Worm (Caenorhabditis elegans): Measurements from ENCODE around the gene scrm-3.
A peak's percentile ranks its signal among the peaks of the same experiment; 100 is the strongest.

Gene scrm-3

DNA sequence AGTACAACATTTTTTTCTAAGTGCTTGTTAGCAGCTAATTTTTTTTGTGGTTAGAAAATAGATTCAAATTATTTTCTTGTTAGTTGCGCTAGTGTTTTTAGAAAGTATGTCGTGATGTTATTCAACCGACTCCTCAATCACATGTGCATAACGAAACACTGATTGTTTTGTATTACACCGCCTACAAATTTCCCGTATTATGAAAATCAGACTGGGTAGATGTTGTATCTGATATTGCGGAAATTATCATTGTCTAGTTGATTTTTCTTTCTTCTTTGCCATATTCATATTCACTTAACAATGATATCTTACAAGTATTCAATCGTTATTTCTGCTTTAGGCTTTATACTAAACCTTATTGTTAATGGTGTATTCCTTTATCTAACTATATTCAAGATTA is 5.7 kb downstream of the scrm-3 start, which contains the start of gene str-63:
str-63 (plus strand) TSS at position 301 of the 400 bp plus-strand sequence.
- TF ChIP-seq lin-54 (GFP tag; optimal IDR thresholded peaks at IDR 0.05), result no peak

DNA sequence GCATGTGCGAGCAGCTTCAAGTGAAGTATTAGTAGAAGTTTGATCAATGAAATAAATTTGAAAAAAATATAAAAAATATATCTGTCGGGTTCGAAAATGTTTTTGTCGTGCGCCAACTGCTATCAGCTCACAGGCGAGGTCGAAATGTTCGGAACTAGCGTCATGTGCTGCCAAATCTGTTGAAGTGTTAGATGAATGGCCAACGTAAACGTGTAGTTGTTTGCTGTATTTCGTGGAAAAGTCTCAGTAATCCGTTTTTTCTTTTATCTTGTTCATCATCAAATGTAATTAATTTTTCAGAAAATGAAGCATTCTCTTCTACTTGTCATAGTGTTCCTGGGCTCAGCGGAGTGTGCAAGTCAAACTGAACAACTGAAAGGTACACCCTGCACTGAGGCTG is 7.1 kb downstream of the scrm-3 start, which contains the start of gene C17B7.15:
C17B7.15 (plus strand) TSS at position 301 of the 400 bp plus-strand sequence.
- TF ChIP-seq him-1 (tag; optimal IDR thresholded peaks at IDR 0.05) (no peak), tbx-9 (tag; optimal IDR thresholded peaks at IDR 0.05; ENCODE audit: borderline replicate concordance) (no peak)

DNA sequence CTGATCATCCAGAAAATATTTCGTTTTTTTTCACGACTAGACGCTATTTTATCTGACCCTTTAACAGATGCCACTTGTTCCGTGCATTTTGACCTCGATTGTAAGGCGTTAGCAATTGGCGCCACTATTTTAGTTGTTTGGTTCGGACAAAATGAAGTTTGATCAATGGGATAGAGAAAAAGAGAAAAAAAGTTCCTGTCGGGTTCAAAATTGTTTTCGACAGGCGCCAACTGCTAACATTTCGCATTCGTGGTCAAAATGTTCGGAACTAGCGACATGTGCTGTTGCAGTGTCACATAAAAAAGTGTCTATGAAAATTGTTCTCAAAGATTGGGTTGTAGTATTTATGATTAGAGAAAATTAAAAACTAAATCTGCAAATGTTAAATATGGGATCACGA is 9.5 kb downstream of the scrm-3 start:
- no peak for TF ChIP-seq ama-1 (optimal IDR thresholded peaks at IDR 0.05)
- no peak for TF ChIP-seq ama-1 (GFP tag; optimal IDR thresholded peaks at IDR 0.05)
- TF ChIP-seq lin-26 (GFP tag; IDR thresholded peaks at IDR 0.05), result no peak
- TF ChIP-seq ztf-6 (GFP tag; IDR thresholded peaks at IDR 0.05), result no peak
- no peak for TF ChIP-seq F49E8.2 (tag; optimal IDR thresholded peaks at IDR 0.05; ENCODE audit: insufficient read depth)
- TF ChIP-seq sdz-38 (tag; optimal IDR thresholded peaks at IDR 0.05), result no peak
- TF ChIP-seq Y56A3A.18 (GFP tag; IDR thresholded peaks at IDR 0.05), result no peak
- no peak for TF ChIP-seq F39B2.1 (GFP tag; IDR thresholded peaks at IDR 0.05)
- no peak for TF ChIP-seq ceh-40 (GFP tag; IDR thresholded peaks at IDR 0.05)

DNA sequence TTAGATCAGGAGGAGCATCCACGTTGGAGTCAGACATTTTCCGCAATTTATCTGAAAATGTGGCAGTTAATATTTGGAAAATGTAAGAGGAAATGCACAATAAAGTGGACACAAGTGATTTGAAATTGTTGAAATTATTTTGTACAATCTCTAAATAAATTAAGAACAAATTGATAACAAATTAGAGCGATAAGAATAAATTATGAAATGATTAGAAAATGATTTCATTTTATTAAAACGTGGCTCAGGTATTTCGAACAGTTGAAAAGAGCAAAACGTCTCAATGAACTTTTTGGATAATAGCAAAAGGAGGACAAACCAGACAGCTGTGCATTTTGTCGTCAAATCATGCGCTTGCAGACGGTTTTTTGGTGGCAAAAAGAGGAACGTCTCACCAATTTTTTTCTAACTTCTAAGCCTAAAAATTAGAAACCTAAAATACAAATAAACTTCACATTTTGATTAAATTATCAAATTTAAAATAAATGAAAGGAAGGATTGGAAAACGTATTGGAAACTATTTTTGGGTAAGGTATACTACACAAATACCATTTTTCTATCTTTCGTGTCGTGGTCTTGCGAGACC is 10.5 kb downstream of the scrm-3 start, which contains the start of gene fbxa-65:
fbxa-65 (minus strand) TSS at position 51 of the 586 bp plus-strand sequence.
- TF ChIP-seq nfyb-1 (GFP tag; IDR thresholded peaks at IDR 0.05), result 0 out of 2 replicates have a peak, but pooled peaks have one; percentile 45
- no peak for TF ChIP-seq efl-1 (GFP tag; optimal IDR thresholded peaks at IDR 0.05)

DNA sequence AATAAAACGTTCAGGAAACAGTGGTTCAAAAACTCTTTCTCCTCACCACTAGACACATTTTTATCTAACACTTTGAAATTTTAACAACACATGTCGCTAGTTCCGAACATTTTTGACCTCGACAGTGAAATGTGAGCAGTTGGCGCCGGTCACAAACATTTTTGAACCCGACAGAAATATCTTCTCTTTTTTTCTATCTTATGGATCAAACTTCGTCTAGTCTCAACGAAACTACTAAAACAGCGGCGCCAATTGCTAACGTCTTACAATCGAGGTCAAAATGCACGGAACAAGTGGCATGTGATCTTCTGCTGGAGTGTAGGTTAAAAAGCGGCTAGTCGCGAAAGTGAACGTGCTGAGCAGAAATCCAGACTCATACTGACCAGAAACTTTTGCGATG is 13.0 kb downstream of the scrm-3 start:
- no peak for TF ChIP-seq K12H6.12 (tag; optimal IDR thresholded peaks at IDR 0.05)
- TF ChIP-seq ceh-40 (GFP tag; IDR thresholded peaks at IDR 0.05), result no peak
- TF ChIP-seq hsf-1 (GFP tag; IDR thresholded peaks at IDR 0.05), result no peak
- no peak for TF ChIP-seq ceh-100 (GFP tag; IDR thresholded peaks at IDR 0.05)
- no peak for TF ChIP-seq zim-3 (tag; optimal IDR thresholded peaks at IDR 0.05)
- no peak for TF ChIP-seq aptf-2 (GFP tag; conservative IDR thresholded peaks at IDR 0.05)
- no peak for TF ChIP-seq attf-6 (GFP tag; IDR thresholded peaks at IDR 0.05)
- TF ChIP-seq ztf-25 (GFP tag; IDR thresholded peaks at IDR 0.05), result no peak
- no peak for TF ChIP-seq Y79H2A.3 (GFP tag; conservative IDR thresholded peaks at IDR 0.05)
- no peak for TF ChIP-seq Y56A3A.18 (GFP tag; IDR thresholded peaks at IDR 0.05)
- no peak for TF ChIP-seq F49E8.2 (tag; optimal IDR thresholded peaks at IDR 0.05; ENCODE audit: insufficient read depth)
- TF ChIP-seq zfh-2 (GFP tag; conservative IDR thresholded peaks at IDR 0.05), result no peak

- TF ChIP-seq nhr-120 (GFP tag; IDR thresholded peaks at IDR 0.05), result no peak
These were observed 14.5 kb downstream of the scrm-3 start, which contains the start of gene C17B7.3 for ce11 chrV:3342504-3342903. C17B7.3 (plus strand) TSS chrV:3342804.

DNA sequence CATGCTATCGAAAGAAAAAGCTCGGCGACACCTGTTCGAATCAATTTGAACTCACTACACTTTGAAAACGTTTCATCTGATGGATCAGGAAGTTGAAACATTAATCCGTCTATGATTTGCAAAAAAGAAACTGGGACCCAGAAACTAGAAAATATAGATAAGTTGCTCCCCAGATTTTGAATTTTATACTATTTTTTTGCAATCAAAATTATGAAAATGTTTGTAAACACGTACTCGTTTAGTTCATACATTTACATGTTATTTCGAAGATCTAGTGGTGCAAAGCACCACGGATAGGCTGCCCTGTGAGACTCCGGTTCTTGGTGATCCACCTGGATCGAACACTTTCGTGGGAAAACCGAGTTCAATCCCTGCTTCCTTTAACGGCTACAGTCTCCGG is 15.1 kb downstream of the scrm-3 start, which contains the start of gene C17B7.10:
C17B7.10 (minus strand) TSS at position 101 of the 400 bp plus-strand sequence.
- TF ChIP-seq aptf-2 (GFP tag; conservative IDR thresholded peaks at IDR 0.05), result no peak
- no peak for TF ChIP-seq ztf-18 (tag; optimal IDR thresholded peaks at IDR 0.05)
- no peak for TF ChIP-seq zfh-2 (GFP tag; conservative IDR thresholded peaks at IDR 0.05)
- 0 out of 2 replicates have a peak, but pooled peaks have one; percentile 30 for TF ChIP-seq C17E4.6 (GFP tag; IDR thresholded peaks at IDR 0.05)
